Worm (Caenorhabditis elegans) whole organism, L1 larva: ENCODE measurements around the gene Y54E2A.7.
A peak's percentile ranks its signal among the peaks of the same experiment; 100 is the strongest.

ENCODE experiments used
- C04F5.9 ChIP-seq: sonication (generic microtip); optimal IDR thresholded peaks from 2 replicates; lab custom pipeline; 2016; ENCODE audit warnings: missing genetic modification characterization, missing compliant biosample characterization
- C34B4.2 ChIP-seq: sonication (generic microtip); optimal IDR thresholded peaks from 2 replicates; lab custom pipeline; 2017; ENCODE audit warnings: mild to moderate bottlenecking, missing genetic modification characterization, missing compliant biosample characterization
- F16B12.6 ChIP-seq: fragments of 150-350 bp; optimal IDR thresholded peaks from 2 replicates; lab custom pipeline; 2014; ENCODE audit warnings: missing biosample characterization, missing genetic modification characterization
- aha-1 ChIP-seq: fragments of 150-350 bp; optimal IDR thresholded peaks from 2 replicates; lab custom pipeline; 2014; ENCODE audit warnings: missing biosample characterization, missing genetic modification characterization
- alr-1 ChIP-seq: fragments of 200-800 bp; sonication (Bioruptor generic); optimal IDR thresholded peaks from 2 replicates; lab custom pipeline; 2018; ENCODE audit warnings: borderline replicate concordance, mild to moderate bottlenecking, missing genetic modification characterization, missing compliant biosample characterization
- ama-1 ChIP-seq: fragments of 150-350 bp; optimal IDR thresholded peaks from 2 replicates; lab custom pipeline; 2014
- ceh-63 ChIP-seq: fragments of 200-800 bp; sonication (Bioruptor generic); optimal IDR thresholded peaks from 2 replicates; lab custom pipeline; 2018; ENCODE audit warnings: mild to moderate bottlenecking, missing genetic modification characterization, missing compliant biosample characterization
- ceh-8 ChIP-seq: fragments of 200-800 bp; sonication (Bioruptor generic); optimal IDR thresholded peaks from 2 replicates; lab custom pipeline; 2018; ENCODE audit warnings: mild to moderate bottlenecking, missing genetic modification characterization, moderate library complexity, missing compliant biosample characterization
- ceh-88 ChIP-seq: fragments of 200-800 bp; sonication (Bioruptor generic); IDR thresholded peaks from 2 replicates; pipeline ENCODE4 v1.3.6; 2022; ENCODE audit warnings: missing genetic modification characterization, missing compliant biosample characterization
- ceh-90 ChIP-seq: sonication (generic microtip); optimal IDR thresholded peaks from 2 replicates; lab custom pipeline; 2016; ENCODE audit warnings: missing genetic modification characterization, missing compliant biosample characterization
- ces-1 ChIP-seq: fragments of 150-350 bp; optimal IDR thresholded peaks from 2 replicates; lab custom pipeline; 2014; ENCODE audit warnings: missing biosample characterization, missing genetic modification reagents, missing genetic modification characterization
- dsc-1 ChIP-seq: sonication (generic microtip); optimal IDR thresholded peaks from 2 replicates; lab custom pipeline; 2016; ENCODE audit warnings: mild to moderate bottlenecking, missing genetic modification characterization, missing compliant biosample characterization
- efl-3 ChIP-seq: fragments of 200-800 bp; sonication (Bioruptor generic); optimal IDR thresholded peaks from 2 replicates; lab custom pipeline; 2018; ENCODE audit warnings: mild to moderate bottlenecking, missing genetic modification characterization, missing compliant biosample characterization
- egl-13 ChIP-seq: sonication (generic microtip); optimal IDR thresholded peaks from 2 replicates; lab custom pipeline; 2016; ENCODE audit warnings: missing genotype, missing genetic modification reagents, missing genetic modification characterization, missing compliant biosample characterization
- egl-27 ChIP-seq, 2 experiments: fragments of 150-350 bp in 1 of 2; sonication (generic microtip); optimal IDR thresholded peaks; 3 replicates each; lab custom pipeline; 2017 to 2018; ENCODE audit warnings: missing biosample characterization in 2 of 2, missing genetic modification characterization in 2 of 2, missing genetic modification reagents in 2 of 2
- fkh-10 ChIP-seq: sonication (generic microtip); optimal IDR thresholded peaks from 2 replicates; lab custom pipeline; 2017; ENCODE audit warnings: missing biosample characterization, missing genetic modification reagents, missing genetic modification characterization
- grh-1 ChIP-seq: fragments of 200-800 bp; sonication (Bioruptor generic); IDR thresholded peaks from 2 replicates; pipeline ENCODE4 v1.3.6; 2022; ENCODE audit warnings: missing genetic modification reagents, missing genetic modification characterization, missing compliant biosample characterization
- irx-1 ChIP-seq: sonication (generic microtip); optimal IDR thresholded peaks from 2 replicates; lab custom pipeline; 2016; ENCODE audit warnings: missing genetic modification characterization, missing compliant biosample characterization
- jun-1 ChIP-seq: fragments of 150-350 bp; optimal IDR thresholded peaks from 2 replicates; lab custom pipeline; 2014; ENCODE audit warnings: missing biosample characterization, missing genetic modification reagents, missing genetic modification characterization
- lin-13 ChIP-seq: fragments of 150-350 bp; optimal IDR thresholded peaks from 2 replicates; lab custom pipeline; 2014; ENCODE audit warnings: missing biosample characterization, missing genetic modification reagents, missing genetic modification characterization
- lin-15B ChIP-seq: fragments of 150-350 bp; sonication (generic microtip); optimal IDR thresholded peaks from 3 replicates; lab custom pipeline; 2014; ENCODE audit warnings: missing biosample characterization, missing genetic modification characterization
- lin-35 ChIP-seq, 2 experiments: fragments of 150-350 bp; optimal IDR thresholded peaks; 2 replicates each; lab custom pipeline; 2014; ENCODE audit warnings: missing biosample characterization in 2 of 2, missing genetic modification characterization in 2 of 2, missing genetic modification reagents in 2 of 2
- lin-39 ChIP-seq: fragments of 150-350 bp; optimal IDR thresholded peaks from 2 replicates; lab custom pipeline; 2014; ENCODE audit warnings: missing biosample characterization, missing genetic modification reagents, missing genetic modification characterization
- lir-3 ChIP-seq: sonication (generic microtip); optimal IDR thresholded peaks from 2 replicates; lab custom pipeline; 2016; ENCODE audit warnings: mild to moderate bottlenecking, missing genetic modification characterization, moderate library complexity, missing compliant biosample characterization; ENCODE audit not compliant: poor library complexity
- lsy-2 ChIP-seq, 2 experiments: fragments of 150-350 bp; optimal IDR thresholded peaks; 2 replicates each; lab custom pipeline; 2014; ENCODE audit warnings: missing biosample characterization in 2 of 2, missing genetic modification characterization in 2 of 2
- mab-9 ChIP-seq: fragments of 200-800 bp; sonication (Bioruptor generic); IDR thresholded peaks from 2 replicates; pipeline ENCODE4 v1.3.6; 2022; ENCODE audit warnings: missing genetic modification reagents, missing genetic modification characterization, missing compliant biosample characterization
- mdl-1 ChIP-seq, 2 experiments: fragments of 150-350 bp; optimal IDR thresholded peaks; 2 replicates each; lab custom pipeline; 2014 to 2017; ENCODE audit warnings: missing biosample characterization in 2 of 2, missing genetic modification characterization in 2 of 2, inconsistent platforms in 1 of 2
- mef-2 ChIP-seq: fragments of 150-350 bp; optimal IDR thresholded peaks from 2 replicates; lab custom pipeline; 2014; ENCODE audit warnings: missing biosample characterization, missing genetic modification characterization
- mep-1 ChIP-seq: fragments of 150-350 bp; optimal IDR thresholded peaks from 2 replicates; lab custom pipeline; 2014; ENCODE audit warnings: missing biosample characterization, missing genetic modification characterization
- nhr-11 ChIP-seq: fragments of 150-350 bp; optimal IDR thresholded peaks from 2 replicates; lab custom pipeline; 2014; ENCODE audit warnings: missing biosample characterization, missing genetic modification characterization
- nhr-12 ChIP-seq: sonication (generic microtip); optimal IDR thresholded peaks from 2 replicates; lab custom pipeline; 2017; ENCODE audit warnings: missing biosample characterization, missing genetic modification characterization
- nhr-19 ChIP-seq: fragments of 200-800 bp; sonication (Bioruptor generic); conservative IDR thresholded peaks from 2 replicates; pipeline ENCODE4 v1.3.6; 2022; ENCODE audit warnings: missing genetic modification characterization, missing compliant biosample characterization
- nhr-237 ChIP-seq: fragments of 150-350 bp; optimal IDR thresholded peaks from 2 replicates; lab custom pipeline; 2014; ENCODE audit warnings: missing biosample characterization, missing genetic modification characterization
- nhr-28 ChIP-seq: fragments of 150-350 bp; optimal IDR thresholded peaks from 2 replicates; lab custom pipeline; 2014; ENCODE audit warnings: missing biosample characterization, missing genetic modification characterization
- nhr-47 ChIP-seq: sonication (generic microtip); optimal IDR thresholded peaks from 2 replicates; lab custom pipeline; 2016; ENCODE audit warnings: mild to moderate bottlenecking, missing genetic modification characterization, moderate library complexity, missing compliant biosample characterization
- nhr-71 ChIP-seq: sonication (generic microtip); optimal IDR thresholded peaks from 2 replicates; lab custom pipeline; 2016; ENCODE audit warnings: mild to moderate bottlenecking, missing genetic modification characterization, moderate library complexity, missing compliant biosample characterization
- nhr-76 ChIP-seq: sonication (generic microtip); optimal IDR thresholded peaks from 2 replicates; lab custom pipeline; 2017; ENCODE audit warnings: missing biosample characterization, missing genetic modification characterization
- nhr-77 ChIP-seq: fragments of 150-350 bp; optimal IDR thresholded peaks from 2 replicates; lab custom pipeline; 2014; ENCODE audit warnings: missing biosample characterization, missing genetic modification characterization
- nhr-84 ChIP-seq: sonication (generic microtip); optimal IDR thresholded peaks from 2 replicates; lab custom pipeline; 2017; ENCODE audit warnings: missing biosample characterization, missing genetic modification characterization
- nhr-85 ChIP-seq: sonication (generic microtip); peaks from one replicate; lab custom pipeline; 2016; ENCODE audit warnings: missing genetic modification characterization, inconsistent platforms, missing compliant biosample characterization
- nhr-90 ChIP-seq: sonication (generic microtip); optimal IDR thresholded peaks from 2 replicates; lab custom pipeline; 2016; ENCODE audit warnings: mild to moderate bottlenecking, missing genetic modification characterization, missing compliant biosample characterization; ENCODE audit not compliant: poor library complexity
- pag-3 ChIP-seq: sonication (generic microtip); optimal IDR thresholded peaks from 2 replicates; lab custom pipeline; 2017; ENCODE audit warnings: missing genetic modification characterization, mild to moderate bottlenecking, missing compliant biosample characterization, antibody characterized with exemption, borderline replicate concordance; ENCODE audit not compliant: insufficient read depth
- rnt-1 ChIP-seq: sonication (generic microtip); optimal IDR thresholded peaks from 2 replicates; lab custom pipeline; 2016; ENCODE audit warnings: mild to moderate bottlenecking, missing genetic modification characterization, moderate library complexity, missing compliant biosample characterization
- skn-1 ChIP-seq: fragments of 150-350 bp; optimal IDR thresholded peaks from 2 replicates; lab custom pipeline; 2014; ENCODE audit warnings: missing biosample characterization, missing genetic modification characterization
- sptf-1 ChIP-seq: fragments of 150-350 bp; optimal IDR thresholded peaks from 2 replicates; lab custom pipeline; 2014; ENCODE audit warnings: missing biosample characterization, missing genetic modification characterization
- tbx-2 ChIP-seq: sonication (generic microtip); optimal IDR thresholded peaks from 2 replicates; lab custom pipeline; 2016; ENCODE audit warnings: missing genetic modification characterization, missing compliant biosample characterization
- unc-130 ChIP-seq: fragments of 150-350 bp; optimal IDR thresholded peaks from 2 replicates; lab custom pipeline; 2017; ENCODE audit warnings: missing biosample characterization, missing genetic modification characterization, inconsistent platforms
- unc-30 ChIP-seq: sonication (generic microtip); optimal IDR thresholded peaks from 2 replicates; lab custom pipeline; 2017; ENCODE audit warnings: missing biosample characterization, missing genetic modification characterization
- unc-86 ChIP-seq: sonication (generic microtip); optimal IDR thresholded peaks from 2 replicates; lab custom pipeline; 2016; ENCODE audit warnings: missing genetic modification characterization, missing compliant biosample characterization
- unc-98 ChIP-seq: fragments of 200-800 bp; sonication (Bioruptor generic); IDR thresholded peaks from 2 replicates; pipeline ENCODE4 v1.3.6; 2022; ENCODE audit warnings: missing genetic modification characterization, missing compliant biosample characterization
- vab-15 ChIP-seq: sonication (generic microtip); optimal IDR thresholded peaks from 2 replicates; lab custom pipeline; 2017; ENCODE audit warnings: missing genotype, mild to moderate bottlenecking, missing genetic modification characterization, missing compliant biosample characterization
- zip-4 ChIP-seq: fragments of 200-800 bp; sonication (Bioruptor generic); optimal IDR thresholded peaks from 2 replicates; lab custom pipeline; 2018; ENCODE audit warnings: mild to moderate bottlenecking, missing genetic modification characterization, moderate library complexity, missing compliant biosample characterization
- ztf-4 ChIP-seq: fragments of 150-350 bp; optimal IDR thresholded peaks from 2 replicates; lab custom pipeline; 2014; ENCODE audit warnings: missing biosample characterization, missing genetic modification characterization

The Y54E2A.7 gene

DNA sequence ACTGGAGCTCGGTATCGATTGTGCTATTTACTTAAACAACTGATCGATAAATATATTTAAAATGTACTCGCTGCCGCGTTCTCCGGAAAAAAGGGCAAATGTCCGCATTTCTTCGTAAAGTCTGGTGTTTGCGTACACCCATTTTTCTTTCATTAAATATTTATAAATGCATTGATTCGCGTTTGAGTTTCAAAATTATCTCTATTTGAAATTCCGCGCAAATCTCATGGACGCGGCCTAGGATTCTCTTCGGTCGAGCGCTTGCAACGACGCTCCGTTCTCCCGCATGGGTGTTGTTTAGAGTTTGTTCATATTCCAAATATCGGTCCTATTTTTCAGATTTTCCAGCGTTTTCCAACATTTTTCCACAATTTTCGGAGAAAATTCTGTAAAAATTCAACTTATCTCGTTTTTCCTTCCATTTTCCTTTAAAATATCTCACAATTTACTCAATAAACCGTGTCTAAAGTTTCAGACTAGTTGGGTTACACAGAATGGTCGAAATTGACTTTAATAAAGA, 22.2 kb upstream of the Y54E2A.7 start, which contains the start of gene eif-3.B (continued):
- TF ChIP-seq nhr-12 (tag; lab: Kevin White, UChicago) (peak; percentile 16), nhr-90 (peak; percentile 99), nhr-47 (tag; lab: Kevin White, UChicago) (peak; percentile 98), C34B4.2 (tag; lab: Kevin White, UChicago) (peak; percentile 1), egl-13 (peak; percentile 98), ceh-88 (GFP tag; lab: Robert Waterston, UW) (peak; percentile 90), unc-86 (tag; lab: Kevin White, UChicago) (peak; percentile 99), unc-30 (no peak), skn-1 (peak; percentile 94), nhr-28 (tag; lab: Kevin White, UChicago) (peak; percentile 26), lir-3 (peak; percentile 98), lin-39 (tag; lab: Kevin White, UChicago) (peak; percentile 92), nhr-77 (tag; lab: Kevin White, UChicago) (peak; percentile 98), vab-15 (tag; lab: Kevin White, UChicago) (peak; percentile 90), sptf-1 (no peak), alr-1 (tag; lab: Kevin White, UChicago) (no peak), C04F5.9 (tag; lab: Kevin White, UChicago) (peak; percentile 95), ces-1 (no peak), nhr-71 (peak; percentile 98), fkh-10 (peak; percentile 43), mab-9 (GFP tag; lab: Robert Waterston, UW) (peak; percentile 74; the same call in 1 of the 2 replicates), ama-1 (lab: Kevin White, UChicago) (no peak), ceh-90 (tag; lab: Kevin White, UChicago) (peak; percentile 98), nhr-11 (tag; lab: Kevin White, UChicago) (peak; percentile 78), ceh-63 (GFP tag; lab: Kevin White, UChicago) (peak; percentile 70), unc-98 (GFP tag; lab: Robert Waterston, UW) (peak; percentile 88), rnt-1 (peak; percentile 99), ztf-4 (peak; percentile 86), lin-15B (peak; percentile 94), lin-35 (GFP tag; optimal IDR thresholded peaks at IDR 0.05; lab: Kevin White, UChicago) (peak; percentile 98), pag-3 (no peak), nhr-19 (GFP tag; lab: Robert Waterston, UW) (peak; percentile 96), nhr-84 (tag; lab: Kevin White, UChicago) (no peak), jun-1 (tag; lab: Kevin White, UChicago) (peak; percentile 87), unc-130 (tag; lab: Kevin White, UChicago) (peak; percentile 98), ceh-8 (peak; percentile 94), lsy-2 (tag; optimal IDR thresholded peaks at IDR 0.05; lab: Kevin White, UChicago) (peak; percentile 95 to 96), mep-1 (tag; lab: Kevin White, UChicago) (peak; percentile 96), dsc-1 (peak; percentile 99), zip-4 (GFP tag; lab: Kevin White, UChicago) (peak; percentile 79), egl-27 (tag; optimal IDR thresholded peaks at IDR 0.05; lab: Kevin White, UChicago) (peak in 1 of 2 experiments; percentile 26), irx-1 (peak; percentile 97), mef-2 (peak; percentile 15), mdl-1 (tag; optimal IDR thresholded peaks at IDR 0.05; lab: Kevin White, UChicago) (peak in 1 of 2 experiments; percentile 80), efl-3 (GFP tag; lab: Kevin White, UChicago) (peak; percentile 57), lin-13 (peak; percentile 94), F16B12.6 (tag; lab: Kevin White, UChicago) (peak; percentile 92), nhr-85 (tag; lab: Kevin White, UChicago) (peak; percentile 98), grh-1 (GFP tag; lab: Robert Waterston, UW) (peak; percentile 85), aha-1 (peak; percentile 51), nhr-237 (tag; lab: Kevin White, UChicago) (peak; percentile 86), nhr-76 (tag; lab: Kevin White, UChicago) (no peak), tbx-2 (tag; lab: Kevin White, UChicago) (peak; percentile 98)
